Worm (Caenorhabditis elegans): ENCODE results near the gene F39F10.5.

DNA sequence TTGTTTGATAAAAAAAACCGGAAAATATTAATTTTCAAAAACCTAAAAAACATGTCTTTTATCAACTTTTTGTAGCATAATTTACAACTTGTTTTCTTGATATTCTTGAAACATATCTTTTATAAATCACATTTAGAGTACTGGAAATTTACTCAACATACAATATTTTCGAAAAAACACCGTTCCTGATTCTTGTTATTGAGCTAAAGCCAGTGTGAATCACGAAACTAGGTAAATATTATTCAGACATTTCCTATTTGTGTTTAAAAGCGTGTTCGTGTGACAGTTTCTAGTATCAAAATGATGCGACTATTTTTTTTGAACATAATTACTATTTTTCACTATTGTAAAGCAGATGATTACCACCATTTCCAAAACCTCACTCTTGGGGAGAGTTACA is 10.1 kb upstream of the F39F10.5 start, which contains the start of gene C30E1.4:
- TF ChIP-seq sma-9 (GFP tag; optimal IDR thresholded peaks at IDR 0.05) = no peak
- TF ChIP-seq sma-9 (tag; optimal IDR thresholded peaks at IDR 0.05) = no peak
- TF ChIP-seq unc-62 (GFP tag; optimal IDR thresholded peaks at IDR 0.05) = no peak
- no peak for TF ChIP-seq nhr-25 (tag; optimal IDR thresholded peaks at IDR 0.05)
- TF ChIP-seq unc-39 (tag; optimal IDR thresholded peaks at IDR 0.05) = no peak
- no peak for TF ChIP-seq Y55F3AM.14 (GFP tag; optimal IDR thresholded peaks at IDR 0.05)
- TF ChIP-seq crh-2 (tag; optimal IDR thresholded peaks at IDR 0.05) = no peak
- TF ChIP-seq mab-5 (tag; optimal IDR thresholded peaks at IDR 0.05) = no peak
- TF ChIP-seq nhr-12 (tag; optimal IDR thresholded peaks at IDR 0.05) = no peak
- TF ChIP-seq F13H6.1 (tag; optimal IDR thresholded peaks at IDR 0.05) = no peak
- TF ChIP-seq ztf-11 (tag; optimal IDR thresholded peaks at IDR 0.05) = no peak
- TF ChIP-seq R02D3.7 (tag; optimal IDR thresholded peaks at IDR 0.05) = no peak
- TF ChIP-seq snpc-4 (tag; optimal IDR thresholded peaks at IDR 0.05) = no peak
- TF ChIP-seq nhr-77 (tag; optimal IDR thresholded peaks at IDR 0.05) = no peak
